Fruit fly (Drosophila melanogaster): ENCODE measurements around the gene Pmvk.

Pmvk gene

dm6 chr2L:19586436-19587333 is 6.5 kb upstream of the Pmvk start, which contains the start of gene Lar (continued):
- TF ChIP-seq HLH54F (GFP tag; optimal IDR thresholded peaks at IDR 0.05) (peak; percentile 58), onecut (GFP tag; IDR thresholded peaks at IDR 0.05) (peak; percentile 84), CG31388 (GFP tag; optimal IDR thresholded peaks at IDR 0.05) (no peak), fd64A (GFP tag; optimal IDR thresholded peaks at IDR 0.05) (no peak), CG7372 (GFP tag; IDR thresholded peaks at IDR 0.05) (peak; percentile 43; the same call in 1 of the 2 replicates), Med (GFP tag) (peak; percentile 93), Dip3 (GFP tag; optimal IDR thresholded peaks at IDR 0.05) (peak; percentile 16), CG4730 (GFP tag; IDR thresholded peaks at IDR 0.05) (0 out of 2 replicates have a peak, but pooled peaks have one; percentile 9), CG15514 (GFP tag; optimal IDR thresholded peaks at IDR 0.05) (peak; percentile 100), CG7357 (GFP tag; IDR thresholded peaks at IDR 0.05) (peak; percentile 48; the same call in 1 of the 3 replicates), dysf (GFP tag; IDR thresholded peaks at IDR 0.05) (0 out of 3 replicates have a peak, but pooled peaks have one; percentile 38), CG5953 (GFP tag; IDR thresholded peaks at IDR 0.05) (0 out of 2 replicates have a peak, but pooled peaks have one; percentile 3), lov (optimal IDR thresholded peaks at IDR 0.05) (no peak), lov (GFP tag; IDR thresholded peaks at IDR 0.05) (0 out of 3 replicates have a peak, but pooled peaks have one; percentile 17), lbe (GFP tag; optimal IDR thresholded peaks at IDR 0.05) (no peak), Dref (GFP tag; IDR thresholded peaks at IDR 0.05) (0 out of 2 replicates have a peak, but pooled peaks have one; percentile 39), Mes4 (GFP tag; optimal IDR thresholded peaks at IDR 0.05) (peak; percentile 39), crp (GFP tag; optimal IDR thresholded peaks at IDR 0.05) (peak; percentile 84 to 96), dpn (GFP tag; optimal IDR thresholded peaks at IDR 0.05) (peak; percentile 60 to 79), CG12391 (tag; optimal IDR thresholded peaks at IDR 0.05) (peak; percentile 72), CG16815 (GFP tag; optimal IDR thresholded peaks at IDR 0.05) (no peak), Nf-YC (tag; optimal IDR thresholded peaks at IDR 0.05) (peak; percentile 60), ci (GFP tag; IDR thresholded peaks at IDR 0.05) (peak; percentile 78), CG10267 (tag; optimal IDR thresholded peaks at IDR 0.05) (peak; percentile 58), dan (GFP tag; IDR thresholded peaks at IDR 0.05) (no peak), CG31441 (GFP tag; IDR thresholded peaks at IDR 0.05) (peak; percentile 73; the same call in 1 of the 2 replicates), Drgx (GFP tag; IDR thresholded peaks at IDR 0.05) (peak; percentile 35), CG11504 (tag; optimal IDR thresholded peaks at IDR 0.05) (peak; percentile 67), sd (tag; optimal IDR thresholded peaks at IDR 0.05) (peak; percentile 32), wor (GFP tag; IDR thresholded peaks at IDR 0.05) (no peak), Mrtf (GFP tag; IDR thresholded peaks at IDR 0.05) (peak; percentile 50; the same call in 1 of the 3 replicates), CG9437 (GFP tag; optimal IDR thresholded peaks at IDR 0.05) (peak; percentile 89), jumu (GFP tag; optimal IDR thresholded peaks at IDR 0.05) (peak; percentile 76), Abd-B (GFP tag; optimal IDR thresholded peaks at IDR 0.05) (no peak), croc (GFP tag; conservative IDR thresholded peaks at IDR 0.05) (peak; percentile 34; the same call in 1 of the 3 replicates), CG13775 (GFP tag; optimal IDR thresholded peaks at IDR 0.05) (peak; percentile 48), CG31224 (GFP tag; IDR thresholded peaks at IDR 0.05) (no peak), gfzf (GFP tag; optimal IDR thresholded peaks at IDR 0.05) (peak; percentile 24), pnt (GFP tag; optimal IDR thresholded peaks at IDR 0.05) (peak; percentile 36), CG6272 (GFP tag; IDR thresholded peaks at IDR 0.05) (peak; percentile 11; the same call in 1 of the 2 replicates), Ada2b (GFP tag; IDR thresholded peaks at IDR 0.05) (0 out of 2 replicates have a peak, but pooled peaks have one; percentile 24), CG17912 (GFP tag; optimal IDR thresholded peaks at IDR 0.05) (no peak), CG11723 (GFP tag; optimal IDR thresholded peaks at IDR 0.05) (peak; percentile 34), CG9876 (GFP tag; optimal IDR thresholded peaks at IDR 0.05) (peak; percentile 10), CG17568 (GFP tag; optimal IDR thresholded peaks at IDR 0.05) (no peak), gcm (GFP tag; optimal IDR thresholded peaks at IDR 0.05) (peak; percentile 31), CG16779 (GFP tag; IDR thresholded peaks at IDR 0.05) (no peak), CG2678 (tag; optimal IDR thresholded peaks at IDR 0.05) (peak; percentile 60)

All from whole organism, embryonic.